Worm (Caenorhabditis elegans) whole organism, L1 larva: ENCODE results near the gene math-24.

Source experiments
- ces-1 ChIP-seq: fragments of 150-350 bp; optimal IDR thresholded peaks from 2 replicates; lab custom pipeline; 2014; ENCODE audit warnings: missing biosample characterization, missing genetic modification reagents, missing genetic modification characterization
- egl-13 ChIP-seq: sonication (generic microtip); optimal IDR thresholded peaks from 2 replicates; lab custom pipeline; 2016; ENCODE audit warnings: missing genotype, missing genetic modification reagents, missing genetic modification characterization, missing compliant biosample characterization
- lin-13 ChIP-seq: fragments of 150-350 bp; optimal IDR thresholded peaks from 2 replicates; lab custom pipeline; 2014; ENCODE audit warnings: missing biosample characterization, missing genetic modification reagents, missing genetic modification characterization

ce11 chrII:1850840-1851294 is 49.2 kb upstream of the math-24 start, which contains the start of gene C52E2.3:
- TF ChIP-seq lin-13 (GFP tag; lab: Kevin White, UChicago) (no peak), ces-1 (GFP tag; lab: Kevin White, UChicago) (no peak), egl-13 (tag; lab: Kevin White, UChicago) (no peak)
